Worm (Caenorhabditis elegans) whole organism, early embryonic: ENCODE measurements around the gene srr-3.

Experiments used
- B0310.2 ChIP-seq: sonication (generic microtip); optimal IDR thresholded peaks from 2 replicates; lab custom pipeline; 2016; ENCODE audit warnings: mild to moderate bottlenecking, missing genetic modification characterization, missing compliant biosample characterization
- F13C5.2 ChIP-seq: sonication (generic microtip); optimal IDR thresholded peaks from 2 replicates; lab custom pipeline; 2017; ENCODE audit warnings: mild to moderate bottlenecking, missing genetic modification characterization, inconsistent platforms, missing compliant biosample characterization
- aly-1 ChIP-seq: sonication (generic microtip); optimal IDR thresholded peaks from 2 replicates; lab custom pipeline; 2016; ENCODE audit warnings: missing genetic modification characterization, missing compliant biosample characterization
- ama-1 ChIP-seq: fragments of 150-350 bp; optimal IDR thresholded peaks from 2 replicates; lab custom pipeline; 2014
- ceh-13 ChIP-seq: fragments of 200-800 bp; sonication (Bioruptor generic); optimal IDR thresholded peaks from 2 replicates; lab custom pipeline; 2018; ENCODE audit warnings: mild to moderate bottlenecking, missing genetic modification characterization, missing compliant biosample characterization
- ceh-36 ChIP-seq: sonication (generic microtip); optimal IDR thresholded peaks from 2 replicates; lab custom pipeline; 2016; ENCODE audit warnings: missing genetic modification characterization, inconsistent platforms, missing compliant biosample characterization
- ets-7 ChIP-seq: sonication (generic microtip); optimal IDR thresholded peaks from 2 replicates; lab custom pipeline; 2016; ENCODE audit warnings: missing genotype, missing genetic modification characterization, missing compliant biosample characterization
- flt-1 ChIP-seq: fragments of 200-800 bp; sonication (Bioruptor generic); IDR thresholded peaks from 2 replicates; pipeline ENCODE4 v1.3.6; 2022; ENCODE audit warnings: missing genetic modification characterization, missing compliant biosample characterization
- hmbx-1 ChIP-seq: sonication (generic microtip); optimal IDR thresholded peaks from 2 replicates; lab custom pipeline; 2016; ENCODE audit warnings: mild to moderate bottlenecking, missing genetic modification characterization, missing compliant biosample characterization
- hmg-4 ChIP-seq: fragments of 200-800 bp; sonication (Bioruptor generic); optimal IDR thresholded peaks from 2 replicates; lab custom pipeline; 2018; ENCODE audit warnings: mild to moderate bottlenecking, missing genetic modification characterization, missing compliant biosample characterization
- hnd-1 ChIP-seq: sonication (generic microtip); optimal IDR thresholded peaks from 2 replicates; lab custom pipeline; 2016; ENCODE audit warnings: missing genetic modification characterization, missing compliant biosample characterization
- pes-1 ChIP-seq: fragments of 200-800 bp; sonication (Bioruptor generic); IDR thresholded peaks from 2 replicates; pipeline ENCODE4 v1.3.6; 2022; ENCODE audit warnings: missing genetic modification reagents, missing genetic modification characterization, missing compliant biosample characterization
- scrt-1 ChIP-seq: fragments of 200-800 bp; sonication (Bioruptor generic); IDR thresholded peaks from 2 replicates; pipeline ENCODE4 v1.3.6; 2022; ENCODE audit warnings: missing genetic modification characterization, missing compliant biosample characterization
- sea-1 ChIP-seq: fragments of 200-800 bp; sonication (Bioruptor generic); conservative IDR thresholded peaks from 2 replicates; pipeline ENCODE4 v1.3.6; 2022; ENCODE audit warnings: missing genetic modification characterization, missing compliant biosample characterization
- tbx-11 ChIP-seq: fragments of 200-800 bp; sonication (Bioruptor generic); IDR thresholded peaks from 2 replicates; pipeline ENCODE4 v1.3.6; 2022; ENCODE audit warnings: missing genetic modification characterization, missing compliant biosample characterization
- tbx-37 ChIP-seq: fragments of 200-800 bp; sonication (Bioruptor generic); conservative IDR thresholded peaks from 2 replicates; pipeline ENCODE4 v1.3.6; 2022; ENCODE audit warnings: missing genetic modification reagents, missing genetic modification characterization, missing compliant biosample characterization
- tra-4 ChIP-seq: sonication (generic microtip); optimal IDR thresholded peaks from 2 replicates; lab custom pipeline; 2017; ENCODE audit warnings: missing genetic modification characterization, missing compliant biosample characterization

The srr-3 gene

ce11 chrV:16505828-16506227 is 2.7 kb downstream of the srr-3 start, which contains the start of gene nhr-54:
Gene nhr-54, minus strand, starts transcription at chrV:16505928.
- TF ChIP-seq ama-1 = no peak
- no peak for TF ChIP-seq ceh-36 (tag; lab: Kevin White, UChicago)
- TF ChIP-seq ceh-13 (GFP tag; lab: Kevin White, UChicago) = no peak
- TF ChIP-seq hmg-4 (GFP tag; lab: Kevin White, UChicago) = no peak
- TF ChIP-seq tra-4 (tag; lab: Kevin White, UChicago) = no peak
- TF ChIP-seq hnd-1 (tag; lab: Kevin White, UChicago) = no peak
- no peak for TF ChIP-seq pes-1
- TF ChIP-seq sea-1 (GFP tag; lab: Robert Waterston, UW) = no peak
- TF ChIP-seq hmbx-1 (tag; lab: Kevin White, UChicago) = no peak
- TF ChIP-seq ets-7 (tag; lab: Kevin White, UChicago) = no peak
- TF ChIP-seq B0310.2 (tag; lab: Kevin White, UChicago) = no peak
- TF ChIP-seq aly-1 = no peak
- no peak for TF ChIP-seq tbx-37 (GFP tag; lab: Robert Waterston, UW)
- no peak for TF ChIP-seq tbx-11 (GFP tag; lab: Robert Waterston, UW)
- no peak for TF ChIP-seq flt-1 (GFP tag; lab: Robert Waterston, UW)
- TF ChIP-seq F13C5.2 = no peak
- TF ChIP-seq scrt-1 (GFP tag; lab: Robert Waterston, UW) = no peak

DNA sequence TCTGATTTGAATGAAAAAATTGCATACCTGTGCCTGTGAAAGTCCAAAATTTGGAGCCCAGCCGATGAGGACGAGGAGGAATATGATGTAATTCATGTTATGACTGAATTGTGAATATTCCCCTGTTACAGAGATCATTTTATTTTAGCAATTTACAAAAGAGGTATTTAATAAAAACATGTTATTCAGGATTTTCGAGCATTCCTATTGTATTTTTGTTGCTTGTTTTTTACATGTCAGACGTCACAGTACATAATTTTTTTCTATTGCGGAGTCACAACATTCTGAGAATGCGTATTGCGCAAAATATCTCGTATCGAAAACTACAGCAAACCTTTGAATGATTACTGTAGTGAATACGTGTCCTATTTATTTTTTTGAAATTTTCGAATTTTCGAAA is 5.4 kb downstream of the srr-3 start, which contains the start of gene F36D3.14:
Gene F36D3.14, minus strand, starts transcription at position 101 of the 400 bp plus-strand sequence.
- TF ChIP-seq pes-1 (no peak), hmbx-1 (tag; lab: Kevin White, UChicago) (no peak), flt-1 (GFP tag; lab: Robert Waterston, UW) (no peak), aly-1 (no peak), tra-4 (tag; lab: Kevin White, UChicago) (no peak)

ce11 chrV:16499006-16499405 is 9.6 kb downstream of the srr-3 start, which contains the start of gene F36D3.1:
Gene F36D3.1, plus strand, starts transcription at chrV:16499352.
- TF ChIP-seq aly-1 (no peak), ceh-36 (tag; lab: Kevin White, UChicago) (no peak), scrt-1 (GFP tag; lab: Robert Waterston, UW) (no peak), pes-1 (no peak), hmg-4 (GFP tag; lab: Kevin White, UChicago) (no peak), tra-4 (tag; lab: Kevin White, UChicago) (no peak), ama-1 (no peak), F13C5.2 (no peak), flt-1 (GFP tag; lab: Robert Waterston, UW) (no peak), tbx-37 (GFP tag; lab: Robert Waterston, UW) (no peak), hnd-1 (tag; lab: Kevin White, UChicago) (no peak), hmbx-1 (tag; lab: Kevin White, UChicago) (no peak)

DNA sequence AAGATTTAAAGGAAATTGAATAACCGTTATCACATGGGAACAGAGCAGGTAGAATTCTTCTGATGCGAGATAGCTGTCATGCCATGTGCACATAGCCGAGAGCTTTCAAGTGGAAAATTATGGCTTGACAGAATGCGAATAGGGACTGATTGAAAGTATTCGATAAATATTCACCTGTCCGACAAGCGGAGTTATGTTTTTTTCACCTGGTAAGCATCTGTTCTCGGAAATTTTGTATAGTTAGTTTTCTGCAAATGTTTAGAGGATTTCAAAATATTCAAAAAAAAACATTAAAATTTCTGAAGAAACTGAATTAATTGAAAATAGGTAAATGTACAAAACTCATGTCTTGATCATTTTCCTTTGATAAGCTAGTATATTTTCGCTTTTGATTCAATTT is 11.1 kb downstream of the srr-3 start, which contains the start of gene srh-136:
Gene srh-136, minus strand, starts transcription at position 93 of the 400 bp plus-strand sequence.
- TF ChIP-seq sea-1 (GFP tag; lab: Robert Waterston, UW) = no peak
- TF ChIP-seq tbx-11 (GFP tag; lab: Robert Waterston, UW) = no peak
- no peak for TF ChIP-seq F13C5.2
- no peak for TF ChIP-seq ceh-36 (tag; lab: Kevin White, UChicago)
- TF ChIP-seq hnd-1 (tag; lab: Kevin White, UChicago) = no peak
- no peak for TF ChIP-seq ama-1
- no peak for TF ChIP-seq ceh-13 (GFP tag; lab: Kevin White, UChicago)
- TF ChIP-seq ets-7 (tag; lab: Kevin White, UChicago) = no peak
- no peak for TF ChIP-seq aly-1
- TF ChIP-seq tra-4 (tag; lab: Kevin White, UChicago) = no peak
- TF ChIP-seq hmbx-1 (tag; lab: Kevin White, UChicago) = no peak
- TF ChIP-seq pes-1 = no peak
- no peak for TF ChIP-seq tbx-37 (GFP tag; lab: Robert Waterston, UW)

DNA sequence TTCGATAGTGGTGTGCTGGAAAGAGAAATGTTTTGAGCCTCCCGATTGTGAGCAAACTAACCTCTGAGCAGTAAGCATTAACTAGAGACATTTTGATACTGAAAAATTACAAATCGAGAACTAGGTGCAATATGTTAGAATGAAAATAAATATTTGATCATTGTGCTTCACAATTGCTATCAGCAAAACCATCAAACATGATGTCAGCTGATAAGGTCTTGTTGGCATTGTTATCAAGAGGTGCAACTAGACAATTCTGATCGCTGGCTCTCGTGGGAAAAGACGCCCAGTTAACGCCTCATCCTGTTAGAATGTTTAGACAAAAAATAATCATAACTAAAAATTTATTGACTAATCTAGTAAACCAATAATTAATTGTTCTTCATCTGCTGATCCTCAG is 14.2 kb downstream of the srr-3 start, which contains the start of gene comt-2:
Gene comt-2, minus strand, starts transcription at position 131 of the 400 bp plus-strand sequence.
- TF ChIP-seq ama-1 (no peak), F13C5.2 (no peak), tbx-11 (GFP tag; lab: Robert Waterston, UW) (no peak), scrt-1 (GFP tag; lab: Robert Waterston, UW) (no peak), B0310.2 (tag; lab: Kevin White, UChicago) (no peak), hnd-1 (tag; lab: Kevin White, UChicago) (no peak), hmbx-1 (tag; lab: Kevin White, UChicago) (no peak), tra-4 (tag; lab: Kevin White, UChicago) (no peak), hmg-4 (GFP tag; lab: Kevin White, UChicago) (no peak), flt-1 (GFP tag; lab: Robert Waterston, UW) (no peak), ceh-13 (GFP tag; lab: Kevin White, UChicago) (no peak), ets-7 (tag; lab: Kevin White, UChicago) (no peak), tbx-37 (GFP tag; lab: Robert Waterston, UW) (no peak)

- TF ChIP-seq ceh-36 (tag; lab: Kevin White, UChicago) (no peak), tbx-37 (GFP tag; lab: Robert Waterston, UW) (no peak), scrt-1 (GFP tag; lab: Robert Waterston, UW) (no peak), ceh-13 (GFP tag; lab: Kevin White, UChicago) (no peak), pes-1 (no peak), ets-7 (tag; lab: Kevin White, UChicago) (no peak), tbx-11 (GFP tag; lab: Robert Waterston, UW) (no peak), flt-1 (GFP tag; lab: Robert Waterston, UW) (no peak), hnd-1 (tag; lab: Kevin White, UChicago) (no peak), sea-1 (GFP tag; lab: Robert Waterston, UW) (no peak), aly-1 (no peak), hmg-4 (GFP tag; lab: Kevin White, UChicago) (no peak)
These were observed 20.4 kb downstream of the srr-3 start, which contains the start of gene sqst-4 for ce11 chrV:16488172-16488571. Gene sqst-4, plus strand, starts transcription at chrV:16488472.

DNA sequence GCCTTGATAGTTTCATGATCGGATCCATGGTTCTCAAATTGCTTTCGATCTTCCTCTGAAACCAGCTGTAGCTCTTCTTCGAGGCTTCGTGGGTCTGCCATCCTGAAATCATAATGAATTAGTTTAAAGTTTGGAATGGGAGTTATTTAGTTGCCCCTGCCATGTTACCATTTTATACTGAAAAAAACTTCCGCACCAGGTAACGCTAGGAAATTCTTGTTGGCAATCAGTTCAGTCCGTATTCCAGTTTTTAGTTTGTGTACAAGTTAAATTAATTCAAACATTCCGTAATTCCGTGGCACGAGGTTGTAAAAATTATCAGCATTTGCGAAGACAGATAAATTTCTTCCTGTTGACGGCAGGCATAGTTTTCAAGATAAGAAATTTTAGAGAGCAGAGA is 21.1 kb downstream of the srr-3 start, which contains the start of gene Y32B12A.5:
Gene Y32B12A.5, minus strand, starts transcription at position 101 of the 400 bp plus-strand sequence.
- TF ChIP-seq ama-1 = no peak
- TF ChIP-seq F13C5.2 = no peak
- no peak for TF ChIP-seq hmbx-1 (tag; lab: Kevin White, UChicago)
- no peak for TF ChIP-seq flt-1 (GFP tag; lab: Robert Waterston, UW)
- TF ChIP-seq ceh-13 (GFP tag; lab: Kevin White, UChicago) = no peak
- no peak for TF ChIP-seq hnd-1 (tag; lab: Kevin White, UChicago)
- no peak for TF ChIP-seq aly-1
- no peak for TF ChIP-seq hmg-4 (GFP tag; lab: Kevin White, UChicago)
- no peak for TF ChIP-seq tbx-11 (GFP tag; lab: Robert Waterston, UW)
- TF ChIP-seq tra-4 (tag; lab: Kevin White, UChicago) = no peak
- no peak for TF ChIP-seq B0310.2 (tag; lab: Kevin White, UChicago)
- no peak for TF ChIP-seq sea-1 (GFP tag; lab: Robert Waterston, UW)
